Worm (Caenorhabditis elegans) whole organism, L3 larva: ENCODE measurements around the gene F13A2.1.
A peak's percentile ranks its signal among the peaks of the same experiment; 100 is the strongest.
"Not testable (repeated sequence)": the region's sequence is repeated elsewhere in the genome, so short reads cannot be mapped to it uniquely, and the experiment has no call there.

Source experiments
- ZK546.5 ChIP-seq: sonication (generic microtip); optimal IDR thresholded peaks from 2 replicates; lab custom pipeline; 2017; ENCODE audit warnings: missing biosample characterization, missing genetic modification characterization
- ama-1 ChIP-seq: fragments of 150-350 bp; optimal IDR thresholded peaks from 2 replicates; lab custom pipeline; 2018
- ceh-16 ChIP-seq: sonication (generic microtip); optimal IDR thresholded peaks from 2 replicates; lab custom pipeline; 2017; ENCODE audit warnings: missing biosample characterization, missing genetic modification characterization
- ceh-82 ChIP-seq: fragments of 150-350 bp; optimal IDR thresholded peaks from 2 replicates; lab custom pipeline; 2014; ENCODE audit warnings: missing biosample characterization, missing genetic modification characterization
- ceh-9 ChIP-seq: sonication (generic microtip); optimal IDR thresholded peaks from 2 replicates; lab custom pipeline; 2018; ENCODE audit warnings: missing biosample characterization, missing genetic modification characterization
- daf-12 ChIP-seq: fragments of 150-350 bp; optimal IDR thresholded peaks from 2 replicates; lab custom pipeline; 2014; ENCODE audit warnings: missing biosample characterization, missing genetic modification reagents, missing genetic modification characterization
- egl-27 ChIP-seq: sonication (generic microtip); optimal IDR thresholded peaks from 4 replicates; lab custom pipeline; 2017; ENCODE audit warnings: missing biosample characterization, missing genetic modification reagents, missing genetic modification characterization
- egl-5 ChIP-seq: fragments of 150-350 bp; optimal IDR thresholded peaks from 2 replicates; lab custom pipeline; 2017; ENCODE audit warnings: missing biosample characterization, missing genetic modification reagents, missing genetic modification characterization, inconsistent platforms
- elt-2 ChIP-seq: sonication (generic microtip); optimal IDR thresholded peaks from 2 replicates; lab custom pipeline; 2016; ENCODE audit warnings: missing genetic modification reagents, mild to moderate bottlenecking, missing genetic modification characterization, missing compliant biosample characterization
- elt-3 ChIP-seq, 3 experiments: fragments of 150-350 bp in 1 of 3; sonication (generic microtip) in 2 of 3; optimal IDR thresholded peaks; 2 replicates in 2 of 3; 4 replicates in 1 of 3; lab custom pipeline; 2014 to 2017; ENCODE audit warnings: missing biosample characterization in 3 of 3, missing genetic modification characterization in 3 of 3
- eor-1 ChIP-seq, 2 experiments: fragments of 150-350 bp; optimal IDR thresholded peaks; 2 replicates each; lab custom pipeline; 2014 to 2018; ENCODE audit warnings: missing biosample characterization in 2 of 2, missing genetic modification characterization in 2 of 2
- fkh-10 ChIP-seq: sonication (generic microtip); optimal IDR thresholded peaks from 2 replicates; lab custom pipeline; 2017; ENCODE audit warnings: missing biosample characterization, missing genetic modification reagents, missing genetic modification characterization
- hmg-11 ChIP-seq: sonication (generic microtip); optimal IDR thresholded peaks from 2 replicates; lab custom pipeline; 2016; ENCODE audit warnings: missing genetic modification characterization, missing compliant biosample characterization
- jun-1 ChIP-seq: fragments of 150-350 bp; optimal IDR thresholded peaks from 2 replicates; lab custom pipeline; 2014; ENCODE audit warnings: missing biosample characterization, missing genetic modification reagents, missing genetic modification characterization
- lin-15B ChIP-seq: fragments of 150-350 bp; optimal IDR thresholded peaks from 2 replicates; lab custom pipeline; 2014; ENCODE audit warnings: missing biosample characterization, missing genetic modification characterization
- lin-39 ChIP-seq: fragments of 150-350 bp; optimal IDR thresholded peaks from 2 replicates; lab custom pipeline; 2018; ENCODE audit warnings: missing biosample characterization, missing genetic modification reagents, missing genetic modification characterization
- lsy-12 ChIP-seq: sonication (generic microtip); optimal IDR thresholded peaks from 2 replicates; lab custom pipeline; 2016; ENCODE audit warnings: mild to moderate bottlenecking, missing genetic modification characterization, missing compliant biosample characterization
- mdl-1 ChIP-seq: fragments of 150-350 bp; optimal IDR thresholded peaks from 2 replicates; lab custom pipeline; 2014; ENCODE audit warnings: missing biosample characterization, missing genetic modification characterization
- nhr-12 ChIP-seq: fragments of 150-350 bp; optimal IDR thresholded peaks from 2 replicates; lab custom pipeline; 2014; ENCODE audit warnings: missing biosample characterization, missing genetic modification characterization
- nhr-23 ChIP-seq: fragments of 150-350 bp; optimal IDR thresholded peaks from 2 replicates; lab custom pipeline; 2014; ENCODE audit warnings: missing biosample characterization, missing genetic modification reagents, missing genetic modification characterization
- nhr-237 ChIP-seq: fragments of 150-350 bp; optimal IDR thresholded peaks from 2 replicates; lab custom pipeline; 2014; ENCODE audit warnings: missing biosample characterization, missing genetic modification characterization
- nhr-28 ChIP-seq: fragments of 150-350 bp; optimal IDR thresholded peaks from 2 replicates; lab custom pipeline; 2014; ENCODE audit warnings: missing biosample characterization, missing genetic modification characterization
- nhr-43 ChIP-seq: sonication (generic microtip); optimal IDR thresholded peaks from 2 replicates; lab custom pipeline; 2016; ENCODE audit warnings: mild to moderate bottlenecking, missing genetic modification characterization, missing compliant biosample characterization; ENCODE audit not compliant: poor library complexity, severe bottlenecking
- nhr-67 ChIP-seq: fragments of 150-350 bp; optimal IDR thresholded peaks from 2 replicates; lab custom pipeline; 2014; ENCODE audit warnings: missing biosample characterization, missing genetic modification characterization
- pha-4 ChIP-seq: fragments of 150-350 bp; optimal IDR thresholded peaks from 2 replicates; lab custom pipeline; 2014; ENCODE audit warnings: missing biosample characterization, missing genetic modification reagents, missing genetic modification characterization
- pqm-1 ChIP-seq: fragments of 150-350 bp; optimal IDR thresholded peaks from 2 replicates; lab custom pipeline; 2017; ENCODE audit warnings: missing biosample characterization, missing genetic modification characterization, inconsistent platforms
- sea-2 ChIP-seq: fragments of 150-350 bp; sonication (generic microtip); optimal IDR thresholded peaks from 4 replicates; lab custom pipeline; 2014; ENCODE audit warnings: missing biosample characterization, missing genetic modification reagents, missing genetic modification characterization
- skn-1 ChIP-seq: fragments of 150-350 bp; optimal IDR thresholded peaks from 2 replicates; lab custom pipeline; 2014; ENCODE audit warnings: missing biosample characterization, missing genetic modification characterization
- snpc-4 ChIP-seq: fragments of 150-350 bp; optimal IDR thresholded peaks from 2 replicates; lab custom pipeline; 2014; ENCODE audit warnings: missing biosample characterization, missing genetic modification characterization
- tbx-2 ChIP-seq: sonication (generic microtip); optimal IDR thresholded peaks from 2 replicates; lab custom pipeline; 2016; ENCODE audit warnings: mild to moderate bottlenecking, missing genetic modification characterization, missing compliant biosample characterization
- unc-62 ChIP-seq: fragments of 150-350 bp; sonication (generic microtip); optimal IDR thresholded peaks from 4 replicates; lab custom pipeline; 2014; ENCODE audit warnings: missing biosample characterization, missing genetic modification reagents, missing genetic modification characterization
- zag-1 ChIP-seq: fragments of 150-350 bp; optimal IDR thresholded peaks from 2 replicates; lab custom pipeline; 2014; ENCODE audit warnings: missing biosample characterization, missing genetic modification characterization
- ztf-11 ChIP-seq: fragments of 150-350 bp; optimal IDR thresholded peaks from 2 replicates; lab custom pipeline; 2014; ENCODE audit warnings: missing biosample characterization, missing genetic modification characterization
- ztf-4 ChIP-seq: fragments of 150-350 bp; optimal IDR thresholded peaks from 2 replicates; lab custom pipeline; 2014; ENCODE audit warnings: missing biosample characterization, missing genetic modification characterization

The F13A2.1 gene

ce11 chrV:4345714-4346113 lies 36.5 kb downstream of the F13A2.1 start, which contains the start of gene figl-1:
figl-1 (minus strand) TSS chrV:4345999.
- TF ChIP-seq nhr-43 (tag; lab: Kevin White, UChicago) (peak; percentile 19), ceh-16 (tag; lab: Kevin White, UChicago) (no peak)

ce11 chrV:4341736-4342135 lies 40.5 kb downstream of the F13A2.1 start:
- TF ChIP-seq pha-4 (tag; lab: Kevin White, UChicago): peak; percentile 27
- TF ChIP-seq eor-1 (tag; optimal IDR thresholded peaks at IDR 0.05; lab: Kevin White, UChicago): no peak
- no peak for TF ChIP-seq nhr-43 (tag; lab: Kevin White, UChicago)
- TF ChIP-seq mdl-1 (tag; lab: Kevin White, UChicago): no peak

ce11 chrV:4341208-4341607 lies 41.0 kb downstream of the F13A2.1 start, which contains the start of gene glrx-3:
glrx-3 (minus strand) TSS chrV:4341308.
- TF ChIP-seq sea-2 (GFP tag; lab: Kevin White, UChicago): no peak
- TF ChIP-seq zag-1 (tag; lab: Kevin White, UChicago): no peak
- no peak for TF ChIP-seq skn-1
- no peak for TF ChIP-seq tbx-2 (tag; lab: Kevin White, UChicago)

DNA sequence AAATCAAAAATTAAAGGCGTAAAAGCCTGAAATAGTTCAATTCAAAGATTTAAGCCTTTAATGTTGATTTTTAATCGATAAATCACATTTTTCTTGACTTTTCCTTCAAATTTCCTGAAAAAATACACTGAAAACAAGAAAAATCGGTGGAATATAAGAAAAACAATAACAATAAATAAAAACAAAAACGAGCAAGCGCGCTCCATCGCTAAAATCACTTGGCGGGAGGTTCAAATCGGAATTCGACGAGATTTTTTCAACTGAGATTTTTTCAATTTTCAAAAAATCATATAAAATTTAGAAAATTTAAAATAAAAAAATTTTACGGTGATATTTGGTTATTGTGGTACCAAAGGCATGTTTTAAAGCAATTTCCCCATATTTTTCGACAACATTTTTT lies 42.7 kb downstream of the F13A2.1 start:
- TF ChIP-seq jun-1 (tag; lab: Kevin White, UChicago) (no peak), nhr-67 (tag; lab: Kevin White, UChicago) (no peak), nhr-237 (no peak), egl-5 (tag; lab: Kevin White, UChicago) (no peak), zag-1 (tag; lab: Kevin White, UChicago) (no peak), lsy-12 (tag; lab: Kevin White, UChicago) (no peak), ceh-82 (tag; lab: Kevin White, UChicago) (no peak), nhr-23 (tag; lab: Kevin White, UChicago) (no peak), nhr-12 (tag; lab: Kevin White, UChicago) (no peak), pqm-1 (no peak), eor-1 (tag; optimal IDR thresholded peaks at IDR 0.05; lab: Kevin White, UChicago) (no peak), pha-4 (tag; lab: Kevin White, UChicago) (no peak), lin-15B (no peak), hmg-11 (tag; lab: Kevin White, UChicago) (no peak), egl-27 (tag; lab: Kevin White, UChicago) (no peak), snpc-4 (tag; lab: Kevin White, UChicago) (no peak)

DNA sequence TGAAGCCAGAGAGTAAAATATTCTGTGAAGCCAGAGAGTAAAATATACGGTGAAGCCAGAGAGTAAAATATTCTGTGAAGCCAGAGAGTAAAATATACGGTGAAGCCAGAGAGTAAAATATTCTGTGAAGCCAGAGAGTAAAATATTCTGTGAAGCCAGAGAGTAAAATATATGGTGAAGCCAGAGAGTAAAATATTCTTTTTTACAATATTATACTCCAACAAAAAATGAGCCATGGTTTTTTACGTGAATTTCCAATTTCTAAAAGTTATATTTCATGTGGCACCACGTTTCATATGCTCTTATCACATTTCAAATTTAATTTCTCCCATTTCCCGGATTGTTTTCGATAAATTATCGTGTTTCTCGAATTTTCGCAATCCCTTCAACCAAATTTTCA lies 45.7 kb downstream of the F13A2.1 start, which contains the start of gene irld-1:
TSS of gene irld-1 (plus strand) at position 301 of the 400 bp plus-strand sequence.
- not testable (repeated sequence) for TF ChIP-seq ZK546.5 (tag; lab: Kevin White, UChicago); ztf-4; lin-15B

DNA sequence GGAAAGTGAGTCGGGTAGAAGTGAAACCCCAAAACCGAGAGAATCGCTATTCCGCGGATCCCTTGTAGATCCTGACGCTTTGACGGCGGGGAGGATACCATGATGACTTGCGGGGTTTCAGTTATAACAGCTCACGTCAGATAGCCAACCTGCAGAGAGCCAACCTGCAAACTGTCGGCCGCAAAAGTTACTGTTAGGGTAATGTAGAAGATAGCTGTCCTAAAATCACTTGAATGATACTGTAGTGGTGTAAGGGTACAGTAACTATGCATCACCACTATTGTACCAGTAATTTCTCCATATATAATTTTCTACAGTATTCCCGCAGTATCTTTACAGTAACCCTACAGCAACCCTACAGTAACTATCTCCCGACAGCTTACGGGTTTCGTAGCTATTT lies 49.7 kb downstream of the F13A2.1 start, which contains the start of gene oac-12:
TSS of gene oac-12 (minus strand) at position 101 of the 400 bp plus-strand sequence.
- TF ChIP-seq eor-1 (tag; optimal IDR thresholded peaks at IDR 0.05; lab: Kevin White, UChicago): no peak
- TF ChIP-seq nhr-28 (tag; lab: Kevin White, UChicago): no peak
- TF ChIP-seq mdl-1 (tag; lab: Kevin White, UChicago): no peak
- TF ChIP-seq lin-39 (tag; lab: Kevin White, UChicago): no peak
- no peak for TF ChIP-seq snpc-4 (tag; lab: Kevin White, UChicago)
- TF ChIP-seq ztf-11 (tag; lab: Kevin White, UChicago): no peak
- TF ChIP-seq nhr-43 (tag; lab: Kevin White, UChicago): no peak
- no peak for TF ChIP-seq daf-12 (tag; lab: Kevin White, UChicago)
- TF ChIP-seq zag-1 (tag; lab: Kevin White, UChicago): no peak
- no peak for TF ChIP-seq elt-2 (tag; lab: Kevin White, UChicago)
- no peak for TF ChIP-seq nhr-237
- no peak for TF ChIP-seq nhr-67 (tag; lab: Kevin White, UChicago)
- TF ChIP-seq elt-3 (tag; optimal IDR thresholded peaks at IDR 0.05; lab: Kevin White, UChicago): no peak
- TF ChIP-seq jun-1 (tag; lab: Kevin White, UChicago): no peak
- TF ChIP-seq ama-1 (lab: Kevin White, UChicago): no peak
- TF ChIP-seq ceh-9 (tag; lab: Kevin White, UChicago): no peak
- TF ChIP-seq unc-62 (GFP tag; lab: Kevin White, UChicago): no peak
- no peak for TF ChIP-seq lin-15B
- no peak for TF ChIP-seq fkh-10 (GFP tag; lab: Kevin White, UChicago)
